Worm (Caenorhabditis elegans) whole organism, young adult: Measurements from ENCODE around the gene dhhc-10.

Experiments
- B0019.2 ChIP-seq: fragments of 200-800 bp; sonication (Bioruptor generic); conservative IDR thresholded peaks from 2 replicates; pipeline ENCODE4 v1.3.6; 2022; ENCODE audit warnings: missing genetic modification reagents, missing genetic modification characterization, missing compliant biosample characterization
- C17E4.6 ChIP-seq: fragments of 200-800 bp; sonication (Bioruptor generic); IDR thresholded peaks from 2 replicates; pipeline ENCODE4 v1.3.6; 2022; ENCODE audit warnings: missing genetic modification reagents, missing genetic modification characterization, missing compliant biosample characterization
- F37B4.10 ChIP-seq: fragments of 200-800 bp; sonication (Bioruptor generic); IDR thresholded peaks from 2 replicates; pipeline ENCODE4 v1.3.6; 2022; ENCODE audit warnings: missing genetic modification characterization, missing compliant biosample characterization
- F55B11.4 ChIP-seq: sonication (generic microtip); optimal IDR thresholded peaks from 2 replicates; lab custom pipeline; 2016; ENCODE audit warnings: missing compliant biosample characterization, missing genetic modification characterization, borderline replicate concordance; ENCODE audit not compliant: insufficient read depth
- Y53G8AR.9 ChIP-seq: fragments of 200-800 bp; sonication (Bioruptor generic); conservative IDR thresholded peaks from 2 replicates; pipeline ENCODE4 v1.3.6; 2022; ENCODE audit warnings: missing genetic modification reagents, missing genetic modification characterization, missing compliant biosample characterization
- Y67H2A.10 ChIP-seq: fragments of 200-800 bp; sonication (Bioruptor generic); conservative IDR thresholded peaks from 2 replicates; pipeline ENCODE4 v1.3.6; 2022; ENCODE audit warnings: missing genetic modification reagents, missing genetic modification characterization, missing compliant biosample characterization
- Y79H2A.3 ChIP-seq: fragments of 200-800 bp; sonication (Bioruptor generic); conservative IDR thresholded peaks from 2 replicates; pipeline ENCODE4 v1.3.6; 2022; ENCODE audit warnings: missing genetic modification reagents, missing genetic modification characterization, missing compliant biosample characterization
- aptf-3 ChIP-seq: fragments of 200-800 bp; sonication (Bioruptor generic); IDR thresholded peaks from 2 replicates; pipeline ENCODE4 v1.3.6; 2022; ENCODE audit warnings: missing genetic modification characterization, missing compliant biosample characterization
- attf-6 ChIP-seq: fragments of 200-800 bp; sonication (Bioruptor generic); IDR thresholded peaks from 2 replicates; pipeline ENCODE4 v1.3.6; 2022; ENCODE audit warnings: missing genetic modification reagents, missing genetic modification characterization, missing compliant biosample characterization
- bed-1 ChIP-seq: fragments of 200-800 bp; sonication (Bioruptor generic); IDR thresholded peaks from 2 replicates; pipeline ENCODE4 v1.3.6; 2022; ENCODE audit warnings: missing genetic modification reagents, missing genetic modification characterization, missing compliant biosample characterization
- bed-2 ChIP-seq: fragments of 200-800 bp; sonication (Bioruptor generic); IDR thresholded peaks from 2 replicates; pipeline ENCODE4 v1.3.6; 2022; ENCODE audit warnings: missing genetic modification reagents, missing genetic modification characterization, missing compliant biosample characterization
- ceh-58 ChIP-seq: fragments of 200-800 bp; sonication (Bioruptor generic); IDR thresholded peaks from 2 replicates; pipeline ENCODE4 v1.3.6; 2022; ENCODE audit warnings: missing genetic modification characterization, missing compliant biosample characterization
- dpff-1 ChIP-seq: sonication (generic microtip); optimal IDR thresholded peaks from 2 replicates; lab custom pipeline; 2017; ENCODE audit warnings: mild to moderate bottlenecking, missing genetic modification characterization, missing compliant biosample characterization
- dpl-1 ChIP-seq: fragments of 150-350 bp; optimal IDR thresholded peaks from 2 replicates; lab custom pipeline; 2014; ENCODE audit warnings: missing biosample characterization, missing genetic modification reagents, missing genetic modification characterization
- egl-44 ChIP-seq: fragments of 200-800 bp; sonication (Bioruptor generic); IDR thresholded peaks from 2 replicates; pipeline ENCODE4 v1.3.6; 2022; ENCODE audit warnings: missing genetic modification reagents, missing genetic modification characterization, missing compliant biosample characterization
- ekl-4 ChIP-seq: fragments of 200-800 bp; sonication (Bioruptor generic); IDR thresholded peaks from 2 replicates; pipeline ENCODE4 v1.3.6; 2022; ENCODE audit warnings: missing genetic modification reagents, missing genetic modification characterization, missing compliant biosample characterization
- him-1 ChIP-seq: sonication (generic microtip); optimal IDR thresholded peaks from 2 replicates; lab custom pipeline; 2016; ENCODE audit warnings: missing genotype, missing genetic modification reagents, missing genetic modification characterization, missing compliant biosample characterization
- hsf-1 ChIP-seq: fragments of 200-800 bp; sonication (Bioruptor generic); IDR thresholded peaks from 2 replicates; pipeline ENCODE4 v1.3.6; 2022; ENCODE audit warnings: missing genetic modification reagents, missing genetic modification characterization, missing compliant biosample characterization
- lin-35 ChIP-seq, 3 experiments: fragments of 150-350 bp in 2 of 3; sonication (generic microtip) in 1 of 3; optimal IDR thresholded peaks; 2 replicates each; lab custom pipeline; 2014 to 2018; ENCODE audit warnings: missing biosample characterization in 3 of 3, missing genetic modification characterization in 3 of 3, missing genetic modification reagents in 3 of 3
- lin-54 ChIP-seq: fragments of 200-800 bp; sonication (Bioruptor generic); optimal IDR thresholded peaks from 2 replicates; lab custom pipeline; 2018; ENCODE audit warnings: mild to moderate bottlenecking, missing genetic modification characterization, missing compliant biosample characterization
- madf-6 ChIP-seq: fragments of 200-800 bp; sonication (Bioruptor generic); IDR thresholded peaks from 2 replicates; pipeline ENCODE4 v1.3.6; 2022; ENCODE audit warnings: missing genetic modification reagents, missing genetic modification characterization, missing compliant biosample characterization
- madf-8 ChIP-seq: fragments of 200-800 bp; sonication (Bioruptor generic); conservative IDR thresholded peaks from 2 replicates; pipeline ENCODE4 v1.3.6; 2022; ENCODE audit warnings: missing genetic modification reagents, missing genetic modification characterization, missing compliant biosample characterization
- mcd-1 ChIP-seq: fragments of 200-800 bp; sonication (Bioruptor generic); IDR thresholded peaks from 2 replicates; pipeline ENCODE4 v1.3.6; 2022; ENCODE audit warnings: missing genetic modification reagents, missing genetic modification characterization, missing compliant biosample characterization
- pbrm-1 ChIP-seq: fragments of 200-800 bp; sonication (Bioruptor generic); IDR thresholded peaks from 2 replicates; pipeline ENCODE4 v1.3.6; 2022; ENCODE audit warnings: missing genetic modification reagents, missing genetic modification characterization, missing compliant biosample characterization
- pha-4 ChIP-seq: fragments of 150-350 bp; sonication (generic microtip); optimal IDR thresholded peaks from 2 replicates; lab custom pipeline; 2014; ENCODE audit warnings: missing biosample characterization, missing genetic modification reagents, missing genetic modification characterization
- rcor-1 ChIP-seq: fragments of 200-800 bp; sonication (Bioruptor generic); IDR thresholded peaks from 2 replicates; pipeline ENCODE4 v1.3.6; 2022; ENCODE audit warnings: missing genetic modification reagents, missing genetic modification characterization, missing compliant biosample characterization
- snpc-1.1 ChIP-seq: sonication (generic microtip); optimal IDR thresholded peaks from 2 replicates; lab custom pipeline; 2017; ENCODE audit warnings: missing genetic modification characterization, mild to moderate bottlenecking, missing compliant biosample characterization, antibody characterized with exemption, moderate library complexity, missing genotype, missing genetic modification reagents; ENCODE audit not compliant: insufficient read depth
- snpc-3.4 ChIP-seq: sonication (generic microtip); optimal IDR thresholded peaks from 2 replicates; lab custom pipeline; 2017; ENCODE audit warnings: missing genetic modification characterization, mild to moderate bottlenecking, missing compliant biosample characterization, antibody characterized with exemption, moderate library complexity, missing genotype, missing genetic modification reagents
- snpc-4 ChIP-seq, 5 experiments: fragments of 150-350 bp in 1 of 5; sonication (generic microtip) in 4 of 5; optimal IDR thresholded peaks; 2 replicates each; lab custom pipeline; 2014 to 2018; ENCODE audit warnings: missing genetic modification characterization in 5 of 5, missing biosample characterization in 3 of 5, antibody characterized with exemption in 2 of 5, mild to moderate bottlenecking in 2 of 5, missing compliant biosample characterization in 2 of 5, missing genotype in 2 of 5, moderate library complexity in 2 of 5, missing genetic modification reagents in 1 of 5
- somi-1 ChIP-seq: fragments of 200-800 bp; sonication (Bioruptor generic); optimal IDR thresholded peaks from 2 replicates; lab custom pipeline; 2018; ENCODE audit warnings: mild to moderate bottlenecking, missing genetic modification characterization, missing compliant biosample characterization
- sptf-2 ChIP-seq: fragments of 200-800 bp; sonication (Bioruptor generic); optimal IDR thresholded peaks from 2 replicates; lab custom pipeline; 2018; ENCODE audit warnings: mild to moderate bottlenecking, missing genetic modification characterization, missing compliant biosample characterization
- tlf-1 ChIP-seq: fragments of 200-800 bp; sonication (Bioruptor generic); optimal IDR thresholded peaks from 2 replicates; lab custom pipeline; 2018; ENCODE audit warnings: mild to moderate bottlenecking, missing genetic modification characterization, missing compliant biosample characterization
- unc-130 ChIP-seq: sonication (generic microtip); optimal IDR thresholded peaks from 2 replicates; lab custom pipeline; 2016; ENCODE audit warnings: missing genetic modification reagents, missing genetic modification characterization, missing compliant biosample characterization
- xnd-1 ChIP-seq: sonication (generic microtip); optimal IDR thresholded peaks from 2 replicates; lab custom pipeline; 2016; ENCODE audit warnings: missing genotype, missing genetic modification reagents, missing genetic modification characterization, missing compliant biosample characterization
- ztf-25 ChIP-seq: fragments of 200-800 bp; sonication (Bioruptor generic); IDR thresholded peaks from 2 replicates; pipeline ENCODE4 v1.3.6; 2022; ENCODE audit warnings: missing genetic modification reagents, missing genetic modification characterization, missing compliant biosample characterization

The dhhc-10 gene

DNA sequence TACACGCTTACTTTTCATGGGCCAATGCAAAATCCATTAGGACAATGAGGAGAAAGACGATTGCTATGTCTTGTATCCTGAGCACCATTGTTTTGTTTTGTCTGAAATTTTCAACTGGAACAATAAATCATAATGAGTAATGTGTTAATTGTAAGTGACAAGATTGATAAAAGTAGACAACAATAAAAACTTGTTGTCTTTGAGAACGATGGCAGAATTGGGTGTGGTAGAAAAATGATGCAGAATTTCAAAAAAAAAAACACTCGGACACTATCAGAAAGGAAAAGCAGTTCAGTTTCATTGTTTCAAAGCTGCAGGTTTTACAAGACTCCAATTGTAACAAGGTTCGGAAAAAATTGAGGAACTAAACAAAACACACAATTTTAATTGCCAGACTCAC is 24.4 kb upstream of the dhhc-10 start, which contains the start of gene K02G10.15 (continued):
- TF ChIP-seq unc-130 (no peak), snpc-3.4 (tag; lab: Kevin White, UChicago) (no peak), F55B11.4 (tag; lab: Kevin White, UChicago) (no peak)

DNA sequence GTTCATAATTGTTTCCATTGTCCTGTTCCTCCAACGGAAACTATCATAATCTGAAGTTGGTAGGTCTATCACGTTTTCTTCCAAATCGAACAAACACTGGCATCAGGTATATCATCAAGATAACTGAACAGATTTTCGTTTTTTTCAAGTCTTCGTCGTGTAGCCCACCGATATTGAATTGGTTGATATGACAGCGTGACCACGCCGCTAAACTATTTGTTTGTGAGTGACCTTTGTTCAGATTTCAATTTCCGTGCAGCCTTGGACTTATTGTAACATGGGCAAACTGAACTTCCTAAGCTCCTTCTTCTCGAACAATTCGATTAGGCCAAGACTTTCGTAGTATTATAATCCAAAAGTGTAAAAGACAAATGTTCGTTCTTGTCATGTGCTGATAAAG is 21.4 kb upstream of the dhhc-10 start:
- TF ChIP-seq dpff-1 (no peak), B0019.2 (GFP tag; lab: Robert Waterston, UW) (no peak), C17E4.6 (GFP tag; lab: Robert Waterston, UW) (no peak), snpc-3.4 (tag; lab: Kevin White, UChicago) (no peak), sptf-2 (GFP tag; lab: Kevin White, UChicago) (no peak), xnd-1 (tag; lab: Kevin White, UChicago) (no peak), aptf-3 (GFP tag; lab: Robert Waterston, UW) (no peak), egl-44 (no peak), bed-2 (no peak), Y53G8AR.9 (GFP tag; lab: Robert Waterston, UW) (no peak), Y67H2A.10 (no peak), F37B4.10 (no peak)

DNA sequence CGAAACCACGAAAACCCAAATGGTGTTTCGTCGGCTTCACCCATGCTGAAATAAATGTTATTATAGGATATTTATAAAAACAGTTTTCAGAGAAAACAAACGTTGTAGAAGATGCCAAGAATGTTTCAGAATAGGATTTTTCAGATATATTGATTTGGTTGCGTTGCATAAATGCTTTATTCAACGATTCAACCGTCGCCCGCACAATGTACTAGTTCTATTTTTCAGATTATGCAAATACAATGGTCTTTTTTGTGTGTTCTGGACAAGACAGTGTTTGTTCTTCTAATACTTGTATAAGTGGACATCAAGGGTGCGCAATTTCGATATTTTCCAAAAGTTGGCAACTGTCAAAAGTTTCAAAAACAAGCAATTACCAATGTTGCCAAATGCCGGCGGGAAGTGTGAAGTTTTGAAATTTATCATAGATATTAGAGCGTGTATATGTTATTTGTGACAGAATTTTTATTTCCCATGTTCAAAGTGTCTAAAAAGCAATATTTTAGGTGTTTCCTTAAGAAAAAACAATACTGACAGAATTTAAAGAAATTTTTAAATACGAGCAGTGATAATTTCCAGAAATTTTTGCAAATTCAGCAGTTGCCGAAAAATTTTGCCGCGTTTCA is 15.7 kb upstream of the dhhc-10 start, which contains the start of gene K02G10.5:
TSS of gene K02G10.5 (minus strand) at position 51 of the 626 bp plus-strand sequence.
- no peak for TF ChIP-seq ekl-4 (GFP tag; lab: Robert Waterston, UW)
- TF ChIP-seq ztf-25 (GFP tag; lab: Robert Waterston, UW) = no peak
- TF ChIP-seq madf-6 (GFP tag; lab: Robert Waterston, UW) = no peak
- no peak for TF ChIP-seq him-1 (tag; lab: Kevin White, UChicago)
- no peak for TF ChIP-seq ceh-58 (GFP tag; lab: Robert Waterston, UW)
- TF ChIP-seq F55B11.4 (tag; lab: Kevin White, UChicago) = no peak
- no peak for TF ChIP-seq hsf-1 (GFP tag; lab: Robert Waterston, UW)
- TF ChIP-seq snpc-1.1 (tag; lab: Kevin White, UChicago) = no peak
- TF ChIP-seq lin-35 (GFP tag; optimal IDR thresholded peaks at IDR 0.05; lab: Kevin White, UChicago) = no peak
- no peak for TF ChIP-seq attf-6
- no peak for TF ChIP-seq Y67H2A.10
- TF ChIP-seq somi-1 (GFP tag; lab: Kevin White, UChicago) = no peak
- no peak for TF ChIP-seq dpl-1 (GFP tag; lab: Kevin White, UChicago)
- no peak for TF ChIP-seq mcd-1 (GFP tag; lab: Robert Waterston, UW)
- TF ChIP-seq bed-1 = no peak
- no peak for TF ChIP-seq pbrm-1 (GFP tag; lab: Robert Waterston, UW)
- TF ChIP-seq madf-8 (GFP tag; lab: Robert Waterston, UW) = no peak
- TF ChIP-seq Y79H2A.3 (GFP tag; lab: Robert Waterston, UW) = no peak
- TF ChIP-seq, all 124 proteins: peak for 0

DNA sequence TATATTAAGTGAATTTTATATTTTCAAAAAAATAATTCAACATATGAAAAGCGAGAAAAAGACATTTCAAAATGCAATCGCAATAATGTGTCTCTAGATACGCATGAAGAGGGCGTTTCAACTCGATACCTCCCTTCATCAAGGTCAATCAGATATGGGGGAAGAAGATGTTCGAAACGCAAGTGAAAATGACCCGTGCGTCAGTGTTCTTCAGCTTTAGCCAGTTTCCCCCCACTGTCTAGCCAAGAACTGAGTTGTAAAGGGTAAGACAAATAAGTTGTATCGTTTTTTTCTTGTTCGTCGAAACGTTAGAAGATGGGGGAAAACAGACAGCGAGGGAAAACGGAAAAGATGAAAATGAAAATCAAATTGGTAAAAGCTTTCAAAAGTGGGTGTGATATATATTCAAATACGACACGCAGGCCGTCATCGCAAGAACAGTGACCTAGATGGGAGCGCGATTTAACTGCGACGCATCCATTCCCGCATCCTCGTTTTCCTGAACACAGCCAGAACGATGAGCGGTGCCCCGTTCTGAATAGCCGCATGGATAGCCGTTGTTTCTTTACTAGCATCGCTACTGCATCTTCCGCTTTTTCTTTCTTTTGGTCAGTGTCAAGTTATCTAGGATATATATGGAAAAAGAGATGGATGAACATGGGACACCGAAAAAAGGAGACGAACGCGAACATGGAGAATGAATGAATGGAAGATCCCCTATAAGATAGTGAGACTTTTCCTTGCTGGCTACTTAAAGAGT is 12.2 kb upstream of the dhhc-10 start:
- no peak for TF ChIP-seq F37B4.10
- TF ChIP-seq lin-54 (GFP tag; lab: Kevin White, UChicago) = no peak
- no peak for TF ChIP-seq tlf-1 (GFP tag; lab: Kevin White, UChicago)
- TF ChIP-seq snpc-4 (GFP tag; optimal IDR thresholded peaks at IDR 0.05; lab: Kevin White, UChicago) = no peak
- no peak for TF ChIP-seq snpc-4 (tag; optimal IDR thresholded peaks at IDR 0.05; lab: Kevin White, UChicago)
- TF ChIP-seq rcor-1 (GFP tag; lab: Robert Waterston, UW) = no peak
- no peak for TF ChIP-seq pha-4 (tag; lab: Kevin White, UChicago)
